Fruit fly (Drosophila melanogaster): ENCODE measurements around the gene CatB.

Gene CatB

dm6 chr2L:8700870-8701616 is 4.3 kb upstream of the CatB start:
- no peak for TF ChIP-seq Crg-1 (GFP tag; optimal IDR thresholded peaks at IDR 0.05)
- TF ChIP-seq CG1620 (GFP tag; optimal IDR thresholded peaks at IDR 0.05), result no peak
- peak; percentile 84 for TF ChIP-seq tj (GFP tag; optimal IDR thresholded peaks at IDR 0.05)
- TF ChIP-seq CG33017 (tag; optimal IDR thresholded peaks at IDR 0.05), result no peak
- no peak for TF ChIP-seq CG11617 (GFP tag; optimal IDR thresholded peaks at IDR 0.05)
- no peak for TF ChIP-seq Hr96 (GFP tag; optimal IDR thresholded peaks at IDR 0.05)
- TF ChIP-seq kay (GFP tag; ENCODE audit: borderline replicate concordance), result peak; percentile 74
- no peak for TF ChIP-seq CG12768 (GFP tag; optimal IDR thresholded peaks at IDR 0.05)
- TF ChIP-seq cnc (optimal IDR thresholded peaks at IDR 0.05), result peak in 1 of 2 experiments; percentile 6
- no peak for TF ChIP-seq Clk (GFP tag; optimal IDR thresholded peaks at IDR 0.05)
- peak; percentile 73 for TF ChIP-seq cic (GFP tag; optimal IDR thresholded peaks at IDR 0.05)

- TF ChIP-seq CG5204 (GFP tag; optimal IDR thresholded peaks at IDR 0.05), result no peak
- TF ChIP-seq Crg-1 (GFP tag; optimal IDR thresholded peaks at IDR 0.05), result no peak
- no peak for TF ChIP-seq bab1 (GFP tag; optimal IDR thresholded peaks at IDR 0.05)
Observed at dm6 chr2L:8702907-8703626, 2.3 kb upstream of the CatB start.

DNA sequence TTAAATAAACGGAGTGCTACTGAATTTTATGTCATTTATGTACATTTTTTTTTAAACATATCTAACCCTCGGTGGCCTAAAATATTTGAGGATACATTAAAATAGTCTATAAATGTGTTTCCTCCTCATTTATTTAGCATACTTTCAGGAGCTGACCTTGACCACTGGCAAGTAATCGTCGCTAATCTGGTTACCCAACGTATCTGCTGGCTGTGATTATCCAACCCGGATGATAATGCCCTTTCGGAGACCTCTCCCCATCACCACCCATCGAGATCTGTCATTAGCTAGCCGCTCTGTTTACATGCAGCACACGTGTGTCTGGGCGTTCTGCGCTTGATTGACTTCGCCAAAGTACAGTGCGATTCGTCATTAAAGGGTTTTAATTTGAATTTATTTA is 2.1 kb downstream of the CatB start:
- peak; percentile 29 for TF ChIP-seq CG12768 (GFP tag; optimal IDR thresholded peaks at IDR 0.05)
- TF ChIP-seq Hr96 (GFP tag; optimal IDR thresholded peaks at IDR 0.05), result no peak
- TF ChIP-seq CG33017 (tag; optimal IDR thresholded peaks at IDR 0.05), result peak; percentile 19
- peak in 1 of 2 experiments; percentile 29 for TF ChIP-seq cnc (optimal IDR thresholded peaks at IDR 0.05)
- TF ChIP-seq cic (GFP tag; optimal IDR thresholded peaks at IDR 0.05), result peak; percentile 23
- no peak for TF ChIP-seq CG14711 (tag; optimal IDR thresholded peaks at IDR 0.05)
- peak; percentile 40 for TF ChIP-seq ovo (GFP tag; optimal IDR thresholded peaks at IDR 0.05)
- TF ChIP-seq toe (GFP tag; optimal IDR thresholded peaks at IDR 0.05), result peak; percentile 35
- TF ChIP-seq Mnt (GFP tag; optimal IDR thresholded peaks at IDR 0.05), result peak; percentile 65

- TF ChIP-seq CG7045 (GFP tag; optimal IDR thresholded peaks at IDR 0.05) (no peak), ovo (GFP tag; optimal IDR thresholded peaks at IDR 0.05) (no peak), CG14711 (tag; optimal IDR thresholded peaks at IDR 0.05) (no peak), cic (GFP tag; optimal IDR thresholded peaks at IDR 0.05) (peak; percentile 97)
Observed at dm6 chr2L:8708399-8709077, 3.2 kb downstream of the CatB start.

- TF ChIP-seq cic (GFP tag; optimal IDR thresholded peaks at IDR 0.05), result peak; percentile 51
- TF ChIP-seq CG14711 (tag; optimal IDR thresholded peaks at IDR 0.05), result no peak
- peak; percentile 8 for TF ChIP-seq CG11617 (GFP tag; optimal IDR thresholded peaks at IDR 0.05)
- peak; percentile 29 for TF ChIP-seq Mnt (GFP tag; optimal IDR thresholded peaks at IDR 0.05)
- no peak for TF ChIP-seq CG7101 (tag; optimal IDR thresholded peaks at IDR 0.05)
- peak; percentile 22 for TF ChIP-seq bab1 (GFP tag; optimal IDR thresholded peaks at IDR 0.05)
- peak; percentile 5 for TF ChIP-seq Hr96 (GFP tag; optimal IDR thresholded peaks at IDR 0.05)
- no peak for TF ChIP-seq CG33017 (tag; optimal IDR thresholded peaks at IDR 0.05)
- TF ChIP-seq Crg-1 (GFP tag; optimal IDR thresholded peaks at IDR 0.05), result no peak
- no peak for TF ChIP-seq CG1620 (GFP tag; optimal IDR thresholded peaks at IDR 0.05)
- TF ChIP-seq CG7045 (GFP tag; optimal IDR thresholded peaks at IDR 0.05), result no peak
- TF ChIP-seq CG5204 (GFP tag; optimal IDR thresholded peaks at IDR 0.05), result no peak
- TF ChIP-seq CG12768 (GFP tag; optimal IDR thresholded peaks at IDR 0.05), result peak; percentile 64
- peak; percentile 99 for TF ChIP-seq tj (GFP tag; optimal IDR thresholded peaks at IDR 0.05)
- TF ChIP-seq Clk (GFP tag; optimal IDR thresholded peaks at IDR 0.05), result no peak
- no peak for TF ChIP-seq toe (GFP tag; optimal IDR thresholded peaks at IDR 0.05)
- TF ChIP-seq pad (GFP tag; optimal IDR thresholded peaks at IDR 0.05), result peak; percentile 87
- peak; percentile 95 for TF ChIP-seq ovo (GFP tag; optimal IDR thresholded peaks at IDR 0.05)
- no peak for TF ChIP-seq cnc (optimal IDR thresholded peaks at IDR 0.05)
- TF ChIP-seq kay (GFP tag; ENCODE audit: borderline replicate concordance), result no peak
Observed at dm6 chr2L:8709078-8709399, 3.7 kb downstream of the CatB start.

DNA sequence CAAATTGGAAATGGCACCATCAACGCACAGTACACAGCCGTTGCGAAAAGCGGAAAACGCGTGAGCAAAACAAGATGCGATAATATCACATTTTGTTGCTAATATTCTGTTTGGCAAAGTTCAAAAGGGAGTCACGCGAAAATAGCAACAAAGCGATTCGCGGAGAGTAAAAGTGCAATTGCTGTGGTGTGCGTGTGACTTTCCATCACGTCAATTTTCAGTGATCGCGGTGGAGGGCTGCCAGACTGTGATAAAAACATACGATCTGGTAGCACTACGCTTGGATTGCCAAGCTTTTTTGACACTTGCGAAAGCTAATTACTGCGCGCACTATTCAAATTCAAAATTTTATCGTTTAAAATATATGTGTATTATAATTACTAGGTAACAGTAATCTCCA is 4.0 kb downstream of the CatB start, which contains the start of gene Hnf4:
TSS of gene Hnf4 (minus strand) at position 199 of the 400 bp plus-strand sequence.
- TF ChIP-seq toe (GFP tag; optimal IDR thresholded peaks at IDR 0.05) (no peak), cic (GFP tag; optimal IDR thresholded peaks at IDR 0.05) (peak; percentile 55), pad (GFP tag; optimal IDR thresholded peaks at IDR 0.05) (peak; percentile 1), CG12768 (GFP tag; optimal IDR thresholded peaks at IDR 0.05) (no peak), tj (GFP tag; optimal IDR thresholded peaks at IDR 0.05) (peak; percentile 87), CG14711 (tag; optimal IDR thresholded peaks at IDR 0.05) (no peak), cnc (optimal IDR thresholded peaks at IDR 0.05) (no peak), CG1620 (GFP tag; optimal IDR thresholded peaks at IDR 0.05) (peak; percentile 7)
